Worm (Caenorhabditis elegans) whole organism, L1 larva: ENCODE measurements around the gene C14F11.7.

ENCODE experiments used
- C16A3.4 ChIP-seq: fragments of 150-350 bp; optimal IDR thresholded peaks from 2 replicates; lab custom pipeline; 2014; ENCODE audit warnings: missing biosample characterization, missing genetic modification characterization
- Y116A8C.19 ChIP-seq: sonication (generic microtip); optimal IDR thresholded peaks from 2 replicates; lab custom pipeline; 2016; ENCODE audit warnings: missing compliant biosample characterization, missing genetic modification characterization, borderline replicate concordance
- ceh-63 ChIP-seq: fragments of 200-800 bp; sonication (Bioruptor generic); optimal IDR thresholded peaks from 2 replicates; lab custom pipeline; 2018; ENCODE audit warnings: mild to moderate bottlenecking, missing genetic modification characterization, missing compliant biosample characterization
- ceh-82 ChIP-seq, 3 experiments: fragments of 150-350 bp in 1 of 3; sonication (generic microtip) in 2 of 3; optimal IDR thresholded peaks; 2 replicates each; lab custom pipeline; 2014 to 2017; ENCODE audit warnings: missing biosample characterization in 3 of 3, missing genetic modification characterization in 3 of 3
- ceh-88 ChIP-seq: fragments of 200-800 bp; sonication (Bioruptor generic); IDR thresholded peaks from 2 replicates; pipeline ENCODE4 v1.3.6; 2022; ENCODE audit warnings: missing genetic modification characterization, missing compliant biosample characterization
- ceh-90 ChIP-seq: sonication (generic microtip); optimal IDR thresholded peaks from 2 replicates; lab custom pipeline; 2016; ENCODE audit warnings: missing genetic modification characterization, missing compliant biosample characterization
- ces-1 ChIP-seq: fragments of 150-350 bp; optimal IDR thresholded peaks from 2 replicates; lab custom pipeline; 2014; ENCODE audit warnings: missing biosample characterization, missing genetic modification reagents, missing genetic modification characterization
- efl-1 ChIP-seq, 4 experiments: fragments of 150-350 bp; optimal IDR thresholded peaks in 3 of 4; peaks in 1 of 4; 1 replicate in 1 of 4; 2 replicates in 3 of 4; lab custom pipeline; 2014; ENCODE audit warnings: missing biosample characterization in 2 of 4, missing genetic modification characterization in 2 of 4, missing genetic modification reagents in 2 of 4
- efl-3 ChIP-seq: fragments of 200-800 bp; sonication (Bioruptor generic); optimal IDR thresholded peaks from 2 replicates; lab custom pipeline; 2018; ENCODE audit warnings: mild to moderate bottlenecking, missing genetic modification characterization, missing compliant biosample characterization
- ets-5 ChIP-seq: fragments of 200-800 bp; sonication (Bioruptor generic); IDR thresholded peaks from 2 replicates; pipeline ENCODE4 v1.3.6; 2022; ENCODE audit warnings: missing genetic modification characterization, missing compliant biosample characterization
- fkh-10 ChIP-seq: sonication (generic microtip); optimal IDR thresholded peaks from 2 replicates; lab custom pipeline; 2017; ENCODE audit warnings: missing biosample characterization, missing genetic modification reagents, missing genetic modification characterization
- fkh-8 ChIP-seq: sonication (generic microtip); optimal IDR thresholded peaks from 2 replicates; lab custom pipeline; 2016; ENCODE audit warnings: mild to moderate bottlenecking, missing genetic modification characterization, missing compliant biosample characterization
- fos-1 ChIP-seq: fragments of 150-350 bp; optimal IDR thresholded peaks from 2 replicates; lab custom pipeline; 2014; ENCODE audit warnings: missing biosample characterization, missing genetic modification characterization
- grh-1 ChIP-seq: fragments of 200-800 bp; sonication (Bioruptor generic); IDR thresholded peaks from 2 replicates; pipeline ENCODE4 v1.3.6; 2022; ENCODE audit warnings: missing genetic modification reagents, missing genetic modification characterization, missing compliant biosample characterization
- hlh-17 ChIP-seq: fragments of 200-800 bp; sonication (Bioruptor generic); optimal IDR thresholded peaks from 2 replicates; lab custom pipeline; 2018; ENCODE audit warnings: missing genetic modification characterization, mild to moderate bottlenecking, missing compliant biosample characterization, moderate library complexity, borderline replicate concordance
- hlh-4 ChIP-seq: sonication (generic microtip); optimal IDR thresholded peaks from 2 replicates; lab custom pipeline; 2016; ENCODE audit warnings: mild to moderate bottlenecking, missing genetic modification characterization, missing compliant biosample characterization
- irx-1 ChIP-seq: sonication (generic microtip); optimal IDR thresholded peaks from 2 replicates; lab custom pipeline; 2016; ENCODE audit warnings: missing genetic modification characterization, missing compliant biosample characterization
- isw-1 ChIP-seq: fragments of 200-800 bp; sonication (Bioruptor generic); IDR thresholded peaks from 2 replicates; pipeline ENCODE4 v1.3.6; 2022; ENCODE audit warnings: missing genetic modification characterization, missing compliant biosample characterization
- jun-1 ChIP-seq: fragments of 150-350 bp; optimal IDR thresholded peaks from 2 replicates; lab custom pipeline; 2014; ENCODE audit warnings: missing biosample characterization, missing genetic modification reagents, missing genetic modification characterization
- lin-14 ChIP-seq: fragments of 200-800 bp; sonication (Bioruptor generic); optimal IDR thresholded peaks from 2 replicates; lab custom pipeline; 2018; ENCODE audit warnings: mild to moderate bottlenecking, missing genetic modification characterization, moderate library complexity, missing compliant biosample characterization
- lin-35 ChIP-seq, 2 experiments: fragments of 150-350 bp; optimal IDR thresholded peaks; 2 replicates each; lab custom pipeline; 2014; ENCODE audit warnings: missing biosample characterization in 2 of 2, missing genetic modification characterization in 2 of 2, missing genetic modification reagents in 2 of 2
- mef-2 ChIP-seq: fragments of 150-350 bp; optimal IDR thresholded peaks from 2 replicates; lab custom pipeline; 2014; ENCODE audit warnings: missing biosample characterization, missing genetic modification characterization
- nhr-11 ChIP-seq: fragments of 150-350 bp; optimal IDR thresholded peaks from 2 replicates; lab custom pipeline; 2014; ENCODE audit warnings: missing biosample characterization, missing genetic modification characterization
- nhr-12 ChIP-seq: sonication (generic microtip); optimal IDR thresholded peaks from 2 replicates; lab custom pipeline; 2017; ENCODE audit warnings: missing biosample characterization, missing genetic modification characterization
- nhr-20 ChIP-seq: sonication (generic microtip); optimal IDR thresholded peaks from 2 replicates; lab custom pipeline; 2016; ENCODE audit warnings: mild to moderate bottlenecking, missing genetic modification characterization, missing compliant biosample characterization
- nhr-237 ChIP-seq: fragments of 150-350 bp; optimal IDR thresholded peaks from 2 replicates; lab custom pipeline; 2014; ENCODE audit warnings: missing biosample characterization, missing genetic modification characterization
- nhr-47 ChIP-seq: sonication (generic microtip); optimal IDR thresholded peaks from 2 replicates; lab custom pipeline; 2016; ENCODE audit warnings: mild to moderate bottlenecking, missing genetic modification characterization, moderate library complexity, missing compliant biosample characterization
- nhr-71 ChIP-seq: sonication (generic microtip); optimal IDR thresholded peaks from 2 replicates; lab custom pipeline; 2016; ENCODE audit warnings: mild to moderate bottlenecking, missing genetic modification characterization, moderate library complexity, missing compliant biosample characterization
- nhr-84 ChIP-seq: sonication (generic microtip); optimal IDR thresholded peaks from 2 replicates; lab custom pipeline; 2017; ENCODE audit warnings: missing biosample characterization, missing genetic modification characterization
- nhr-90 ChIP-seq: sonication (generic microtip); optimal IDR thresholded peaks from 2 replicates; lab custom pipeline; 2016; ENCODE audit warnings: mild to moderate bottlenecking, missing genetic modification characterization, missing compliant biosample characterization; ENCODE audit not compliant: poor library complexity
- pag-3 ChIP-seq: sonication (generic microtip); optimal IDR thresholded peaks from 2 replicates; lab custom pipeline; 2017; ENCODE audit warnings: missing genetic modification characterization, mild to moderate bottlenecking, missing compliant biosample characterization, antibody characterized with exemption, borderline replicate concordance; ENCODE audit not compliant: insufficient read depth
- pax-3 ChIP-seq: fragments of 200-800 bp; sonication (Bioruptor generic); optimal IDR thresholded peaks from 2 replicates; lab custom pipeline; 2018; ENCODE audit warnings: mild to moderate bottlenecking, missing genetic modification characterization, moderate library complexity, missing compliant biosample characterization
- skn-1 ChIP-seq: fragments of 150-350 bp; optimal IDR thresholded peaks from 2 replicates; lab custom pipeline; 2014; ENCODE audit warnings: missing biosample characterization, missing genetic modification characterization
- snu-23 ChIP-seq: sonication (generic microtip); optimal IDR thresholded peaks from 2 replicates; lab custom pipeline; 2016; ENCODE audit warnings: missing genetic modification characterization, missing compliant biosample characterization
- sptf-1 ChIP-seq: fragments of 150-350 bp; optimal IDR thresholded peaks from 2 replicates; lab custom pipeline; 2014; ENCODE audit warnings: missing biosample characterization, missing genetic modification characterization
- sup-37 ChIP-seq: fragments of 200-800 bp; sonication (Bioruptor generic); optimal IDR thresholded peaks from 2 replicates; lab custom pipeline; 2018; ENCODE audit warnings: mild to moderate bottlenecking, missing genetic modification characterization, missing compliant biosample characterization
- tlp-1 ChIP-seq: fragments of 150-350 bp; optimal IDR thresholded peaks from 2 replicates; lab custom pipeline; 2014; ENCODE audit warnings: missing biosample characterization, missing genetic modification characterization
- unc-130 ChIP-seq: fragments of 150-350 bp; optimal IDR thresholded peaks from 2 replicates; lab custom pipeline; 2017; ENCODE audit warnings: missing biosample characterization, missing genetic modification characterization, inconsistent platforms
- unc-86 ChIP-seq: sonication (generic microtip); optimal IDR thresholded peaks from 2 replicates; lab custom pipeline; 2016; ENCODE audit warnings: missing genetic modification characterization, missing compliant biosample characterization
- ztf-4 ChIP-seq: fragments of 150-350 bp; optimal IDR thresholded peaks from 2 replicates; lab custom pipeline; 2014; ENCODE audit warnings: missing biosample characterization, missing genetic modification characterization

The C14F11.7 gene

ce11 chrX:6207687-6208088 lies 675 bp downstream of the C14F11.7 start, which contains the start of gene T13C5.6 (continued):
- TF ChIP-seq ceh-90 (peak; percentile 81), hlh-17 (no peak), nhr-12 (tag; lab: Kevin White, UChicago) (no peak), fos-1 (tag; lab: Kevin White, UChicago) (peak; percentile 67), nhr-237 (tag; lab: Kevin White, UChicago) (no peak), nhr-84 (tag; lab: Kevin White, UChicago) (no peak), ceh-88 (peak; percentile 64), efl-3 (no peak), snu-23 (GFP tag; lab: Kevin White, UChicago) (peak; percentile 95), tlp-1 (tag; lab: Kevin White, UChicago) (no peak), mef-2 (peak; percentile 22), pag-3 (tag; lab: Kevin White, UChicago) (no peak), sup-37 (GFP tag; lab: Kevin White, UChicago) (peak; percentile 60), efl-1 (optimal IDR thresholded peaks at IDR 0.05; lab: Kevin White, UChicago) (peak; percentile 64 to 66), efl-1 (GFP tag; optimal IDR thresholded peaks at IDR 0.05 in 1 of 2; lab: Kevin White, UChicago) (peak; percentile 52 to 96), ces-1 (GFP tag; lab: Kevin White, UChicago) (no peak), isw-1 (peak; percentile 70), C16A3.4 (peak; percentile 93), jun-1 (tag; lab: Kevin White, UChicago) (peak; percentile 66), grh-1 (peak; percentile 59), pax-3 (tag; lab: Kevin White, UChicago) (peak; percentile 83), lin-35 (GFP tag; optimal IDR thresholded peaks at IDR 0.05; lab: Kevin White, UChicago) (peak; percentile 69 to 85), unc-130 (tag; lab: Kevin White, UChicago) (peak; percentile 71), lin-14 (peak; percentile 92), irx-1 (tag; lab: Kevin White, UChicago) (peak; percentile 88), nhr-11 (no peak), hlh-4 (tag; lab: Kevin White, UChicago) (no peak), Y116A8C.19 (tag; lab: Kevin White, UChicago) (peak; percentile 4), nhr-71 (peak; percentile 92), unc-86 (peak; percentile 83), ets-5 (no peak), nhr-47 (tag; lab: Kevin White, UChicago) (peak; percentile 94)

- TF ChIP-seq nhr-84 (tag; lab: Kevin White, UChicago) = no peak
- no peak for TF ChIP-seq fkh-10 (GFP tag; lab: Kevin White, UChicago)
- TF ChIP-seq, all 84 proteins: peak for 0
Measured at ce11 chrX:6206305-6206704, 2.1 kb downstream of the C14F11.7 start, which contains the start of gene mtp-18. TSS of gene mtp-18 (minus strand) at chrX:6206405.

- TF ChIP-seq lin-14 (no peak), fkh-8 (tag; lab: Kevin White, UChicago) (no peak), mef-2 (no peak), hlh-17 (no peak), ztf-4 (tag; lab: Kevin White, UChicago) (no peak), nhr-20 (no peak), Y116A8C.19 (tag; lab: Kevin White, UChicago) (no peak), sptf-1 (tag; lab: Kevin White, UChicago) (no peak), nhr-71 (no peak), sup-37 (GFP tag; lab: Kevin White, UChicago) (no peak), nhr-90 (tag; lab: Kevin White, UChicago) (no peak), nhr-47 (tag; lab: Kevin White, UChicago) (no peak), skn-1 (tag; lab: Kevin White, UChicago) (no peak), ceh-82 (tag; optimal IDR thresholded peaks at IDR 0.05; lab: Kevin White, UChicago) (no peak), ceh-63 (GFP tag; lab: Kevin White, UChicago) (no peak)
- TF ChIP-seq, all 84 proteins: peak for 0
Measured at ce11 chrX:6205325-6205724, 3.0 kb downstream of the C14F11.7 start.
